Fruit fly (Drosophila melanogaster) whole organism, larva: Measurements from ENCODE around the gene CG16749.
A peak's percentile ranks its signal among the peaks of the same experiment; 100 is the strongest.

Experiments used
- noc ChIP-seq: fragments of 200-800 bp; sonication (Bioruptor generic); optimal IDR thresholded peaks from 3 replicates; lab custom pipeline; 2019; ENCODE audit warnings: missing biosample characterization, mild to moderate bottlenecking, missing genetic modification characterization, moderate library complexity

Gene CG16749

dm6 chr3R:9349267-9349820 lies 17.7 kb upstream of the CG16749 start:
- no peak for TF ChIP-seq noc (tag; lab: Kevin White, UChicago)

dm6 chr3R:9348379-9348721 lies 16.7 kb upstream of the CG16749 start:
- no peak for TF ChIP-seq noc (tag; lab: Kevin White, UChicago)

DNA sequence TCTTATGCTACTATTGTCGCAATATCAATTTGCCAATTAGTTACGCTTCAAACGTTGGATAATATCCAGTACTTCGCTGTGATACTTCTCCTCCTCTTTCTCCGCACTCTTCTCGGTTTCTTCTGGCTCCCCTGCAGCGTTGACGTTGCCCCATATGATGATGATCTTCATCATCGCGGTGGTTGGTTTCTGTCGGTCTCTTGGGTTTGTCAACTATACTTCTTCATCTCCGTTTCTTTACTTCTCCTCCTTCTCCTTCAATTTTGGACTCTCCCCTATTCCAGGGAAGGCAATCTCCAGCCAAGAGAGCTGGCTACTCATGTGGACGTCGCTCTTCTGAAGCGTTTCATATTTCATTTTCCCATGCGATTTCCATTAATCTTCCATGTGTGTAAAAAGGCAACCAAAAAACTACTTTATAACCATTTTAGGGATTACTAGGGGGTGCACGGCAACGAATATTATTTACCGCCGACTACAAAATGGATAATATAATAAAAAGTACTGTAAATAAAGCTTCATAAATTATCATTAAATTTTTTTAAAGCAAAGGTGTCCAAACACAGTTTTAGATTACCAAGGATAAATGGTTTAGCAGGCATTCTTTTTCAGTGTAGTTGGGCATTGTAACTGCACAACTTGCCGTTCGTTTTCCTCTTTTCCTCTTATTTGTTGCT lies 16.2 kb upstream of the CG16749 start:
- no peak for TF ChIP-seq noc (tag; lab: Kevin White, UChicago)

dm6 chr3R:9346539-9346938 lies 14.9 kb upstream of the CG16749 start:
- TF ChIP-seq noc (tag; lab: Kevin White, UChicago): no peak

DNA sequence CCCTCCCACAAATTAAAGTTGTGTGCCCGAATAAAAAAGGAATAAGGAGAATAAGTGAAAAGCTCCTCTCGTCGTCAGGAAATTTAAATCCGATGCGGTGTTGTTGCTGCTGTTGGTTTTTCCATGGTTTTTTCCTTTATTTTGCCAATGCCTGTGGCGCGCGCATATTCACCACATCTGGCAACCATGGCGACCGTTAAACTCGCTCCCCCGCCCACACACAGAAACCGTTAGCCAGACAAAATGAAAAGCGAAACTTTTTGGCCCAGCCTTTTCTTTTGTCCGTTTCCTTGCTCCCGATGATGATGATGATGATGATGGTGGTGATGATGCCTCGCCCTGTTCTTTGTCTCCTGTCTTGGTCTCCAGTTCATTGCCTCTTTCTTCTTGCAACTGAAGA lies 14.2 kb upstream of the CG16749 start:
- no peak for TF ChIP-seq noc (tag; lab: Kevin White, UChicago)

DNA sequence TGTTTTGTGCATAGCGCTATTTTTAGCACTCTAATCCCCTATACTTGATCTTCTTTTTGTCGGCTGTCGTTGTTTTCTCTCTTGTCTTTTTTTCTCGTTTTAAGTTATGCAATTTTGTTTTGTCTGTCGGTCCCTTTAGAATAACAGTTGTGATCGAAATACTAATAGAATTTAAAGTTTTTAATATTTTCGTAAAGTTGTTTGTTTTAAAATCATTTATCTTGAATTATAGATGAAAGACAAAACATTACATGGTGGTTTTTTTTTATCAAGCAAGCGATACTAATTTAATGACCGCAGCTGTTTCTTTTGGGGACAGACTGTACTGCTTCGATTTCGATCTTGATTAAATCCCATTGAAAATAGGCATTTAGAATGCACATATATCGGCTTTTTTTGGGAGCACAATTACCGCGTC lies 13.1 kb upstream of the CG16749 start:
- peak; percentile 49 for TF ChIP-seq noc (tag; lab: Kevin White, UChicago)

DNA sequence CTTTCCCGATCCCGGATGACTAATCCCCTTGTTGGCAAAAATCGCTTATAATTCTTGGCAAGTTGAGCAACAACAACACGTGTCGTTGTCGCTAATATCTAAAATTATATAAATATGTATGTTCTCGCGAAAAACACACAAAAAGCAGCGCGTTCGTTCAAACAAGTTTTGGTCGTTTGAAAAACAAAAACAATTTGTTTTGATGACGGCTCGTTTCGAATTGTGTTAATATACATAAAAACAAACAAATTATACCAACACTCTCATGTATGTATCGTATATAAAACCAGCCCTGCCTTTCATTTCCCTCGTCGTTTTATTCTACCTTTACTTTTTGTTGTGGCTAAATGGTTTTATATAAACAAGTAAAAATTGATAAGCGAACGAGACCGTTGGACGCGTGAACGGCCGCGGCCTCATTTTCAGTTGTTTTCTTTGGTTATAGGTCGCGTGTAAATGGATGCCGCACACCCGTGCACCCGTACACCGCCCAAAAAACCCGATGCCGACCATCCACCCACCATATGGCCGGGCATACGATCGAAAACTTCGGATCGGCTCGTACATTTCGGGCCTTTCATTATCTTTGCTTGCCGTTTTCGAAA lies 12.6 kb upstream of the CG16749 start:
- TF ChIP-seq noc (tag; lab: Kevin White, UChicago): no peak

- no peak for TF ChIP-seq noc (tag; lab: Kevin White, UChicago)
Measured at dm6 chr3R:9343645-9344044, 12.0 kb upstream of the CG16749 start.

- no peak for TF ChIP-seq noc (tag; lab: Kevin White, UChicago)
Measured at dm6 chr3R:9343022-9343587, 11.4 kb upstream of the CG16749 start.

dm6 chr3R:9342248-9342882 lies 10.7 kb upstream of the CG16749 start:
- peak; percentile 78 for TF ChIP-seq noc (tag; lab: Kevin White, UChicago)

DNA sequence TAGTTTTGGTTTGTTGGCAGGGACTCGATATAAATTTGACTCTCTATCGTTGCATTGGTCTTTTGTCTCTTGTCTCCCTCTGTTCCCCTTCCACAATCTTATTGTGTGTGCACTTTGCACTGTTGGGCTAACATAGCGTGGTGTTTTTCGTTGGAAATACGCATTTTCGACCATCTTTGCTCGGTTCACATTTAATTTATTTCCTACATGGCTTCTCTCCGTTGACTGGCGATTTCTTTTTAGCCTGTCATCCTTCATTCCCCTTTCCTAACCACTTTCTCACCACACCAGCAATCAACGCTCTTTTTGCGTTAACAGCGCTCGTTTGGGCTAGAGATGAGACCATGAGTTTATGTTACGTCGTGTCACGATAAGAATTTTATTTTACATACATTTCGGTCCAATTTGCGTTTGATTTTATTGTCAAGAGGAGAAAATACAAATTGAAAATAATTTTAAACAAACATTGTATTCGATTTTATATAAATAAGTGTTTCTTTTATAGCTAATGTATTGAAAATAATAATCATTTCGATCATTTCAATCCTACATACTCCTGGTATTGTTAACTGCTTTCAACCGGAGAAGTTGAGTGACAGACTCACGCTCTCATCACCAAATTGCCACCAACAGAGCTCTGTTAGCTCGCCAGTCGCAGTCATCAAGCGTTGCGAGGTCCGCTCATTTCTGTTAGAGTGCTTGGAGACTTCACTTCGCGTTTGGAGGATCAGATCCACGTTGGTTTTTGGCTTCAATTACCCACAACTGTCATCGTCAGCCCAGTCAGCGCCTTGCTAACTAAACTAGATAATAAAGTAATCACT lies 9.7 kb upstream of the CG16749 start:
- peak; percentile 93 for TF ChIP-seq noc (tag; lab: Kevin White, UChicago)

dm6 chr3R:9340425-9341188 lies 8.9 kb upstream of the CG16749 start:
- peak; percentile 95 for TF ChIP-seq noc (tag; lab: Kevin White, UChicago)

dm6 chr3R:9340076-9340315 lies 8.3 kb upstream of the CG16749 start, which contains the start of gene drn:
Gene drn (plus strand): TSS chr3R:9340216.
- TF ChIP-seq noc (tag; lab: Kevin White, UChicago): no peak

- peak; percentile 32 for TF ChIP-seq noc (tag; lab: Kevin White, UChicago)
Measured at dm6 chr3R:9339176-9340075, 7.7 kb upstream of the CG16749 start.
